Fruit fly (Drosophila melanogaster): ENCODE data around the gene MFS10.
A peak's percentile ranks its signal among the peaks of the same experiment; 100 is the strongest.

The MFS10 gene

DNA sequence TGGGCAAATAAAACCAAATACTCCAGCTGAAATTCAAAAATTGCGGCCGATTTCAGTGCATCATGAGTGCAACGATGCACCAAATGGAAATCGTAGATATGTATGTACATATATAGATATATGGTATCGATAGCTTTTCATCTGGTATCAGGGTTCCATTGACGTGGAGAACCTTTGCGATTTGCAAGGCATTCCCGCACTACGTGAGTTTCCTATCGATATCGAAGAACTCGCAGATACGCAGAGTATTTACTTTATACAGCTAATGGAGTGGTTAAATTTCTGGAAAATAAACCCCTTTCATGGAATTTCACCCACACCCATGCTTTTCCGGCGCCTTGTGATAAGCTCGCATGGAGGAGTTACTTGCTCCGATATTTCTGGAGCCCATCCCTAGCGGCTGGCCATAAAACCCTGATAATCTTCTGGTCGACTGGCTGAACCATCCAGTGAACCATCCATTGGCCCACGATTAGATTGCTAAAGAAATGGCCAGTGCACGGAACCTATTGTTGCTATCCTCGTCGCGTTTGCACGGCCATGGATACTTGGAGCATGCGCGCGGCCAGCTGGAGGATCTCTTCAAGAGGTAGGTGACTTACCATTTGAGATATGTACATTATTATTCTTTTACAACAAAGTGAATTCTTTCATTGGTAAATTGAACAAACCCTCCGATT, 34.6 kb upstream of the MFS10 start, which contains the start of gene CG2200 (continued):
- no peak for TF ChIP-seq CG12219 (GFP tag; optimal IDR thresholded peaks at IDR 0.05)
- TF ChIP-seq Dek (tag; optimal IDR thresholded peaks at IDR 0.05), result no peak
- TF ChIP-seq ranshi (GFP tag; IDR thresholded peaks at IDR 0.05), result no peak
- no peak for TF ChIP-seq CG6765 (GFP tag; optimal IDR thresholded peaks at IDR 0.05)
- no peak; the same call in 1 of the 2 replicates for TF ChIP-seq Ptx1 (GFP tag; IDR thresholded peaks at IDR 0.05)
- peak; percentile 15 for TF ChIP-seq Dip3 (GFP tag; optimal IDR thresholded peaks at IDR 0.05)
- TF ChIP-seq Hey (tag; optimal IDR thresholded peaks at IDR 0.05), result no peak
- peak; percentile 29 for TF ChIP-seq bcd (GFP tag; optimal IDR thresholded peaks at IDR 0.05)
- TF ChIP-seq zen (tag; optimal IDR thresholded peaks at IDR 0.05), result no peak
- no peak for TF ChIP-seq peb (GFP tag; IDR thresholded peaks at IDR 0.05)
- TF ChIP-seq CG10543 (GFP tag; optimal IDR thresholded peaks at IDR 0.05), result no peak
- TF ChIP-seq sqz (GFP tag; optimal IDR thresholded peaks at IDR 0.05), result no peak
- no peak for TF ChIP-seq HmgD (GFP tag; optimal IDR thresholded peaks at IDR 0.05)
- no peak for TF ChIP-seq CG8944 (GFP tag; optimal IDR thresholded peaks at IDR 0.05)
- TF ChIP-seq HLH4C (GFP tag; IDR thresholded peaks at IDR 0.05; ENCODE audit: partially characterized antibody), result peak; percentile 85
- peak; percentile 3 for TF ChIP-seq CG18619 (GFP tag; optimal IDR thresholded peaks at IDR 0.05)
- TF ChIP-seq CG3995 (GFP tag; optimal IDR thresholded peaks at IDR 0.05), result peak; percentile 59
- peak; percentile 55; the same call in 2 of the 3 replicates for TF ChIP-seq dysf (GFP tag; IDR thresholded peaks at IDR 0.05)
- peak; percentile 1 for TF ChIP-seq CG4820 (GFP tag; optimal IDR thresholded peaks at IDR 0.05)
- peak; percentile 58 for TF ChIP-seq MESR4 (GFP tag; optimal IDR thresholded peaks at IDR 0.05)
- TF ChIP-seq CG33213 (GFP tag; optimal IDR thresholded peaks at IDR 0.05), result peak; percentile 13
- TF ChIP-seq Six4 (GFP tag; optimal IDR thresholded peaks at IDR 0.05), result peak; percentile 31
- no peak for TF ChIP-seq CG12942 (GFP tag; optimal IDR thresholded peaks at IDR 0.05)
- no peak for TF ChIP-seq crc (GFP tag; optimal IDR thresholded peaks at IDR 0.05)
- peak; percentile 56 for TF ChIP-seq CG18599 (GFP tag; optimal IDR thresholded peaks at IDR 0.05)
- peak; percentile 34 for TF ChIP-seq CoRest (tag; optimal IDR thresholded peaks at IDR 0.05)
- peak; percentile 29 for TF ChIP-seq CG18262 (tag; optimal IDR thresholded peaks at IDR 0.05)
- TF ChIP-seq CG11247 (GFP tag; IDR thresholded peaks at IDR 0.05), result peak; percentile 35; the same call in 1 of the 2 replicates
- no peak for TF ChIP-seq CG7556 (GFP tag; optimal IDR thresholded peaks at IDR 0.05)
- no peak for TF ChIP-seq fd102C (GFP tag; optimal IDR thresholded peaks at IDR 0.05)
- peak; percentile 37; the same call in 1 of the 2 replicates for TF ChIP-seq Xrp1 (GFP tag; IDR thresholded peaks at IDR 0.05)
- TF ChIP-seq her (GFP tag; optimal IDR thresholded peaks at IDR 0.05), result peak; percentile 0
- TF ChIP-seq inv (GFP tag; IDR thresholded peaks at IDR 0.05; ENCODE audit: partially characterized antibody), result peak; percentile 75
- TF ChIP-seq CG7271 (tag; optimal IDR thresholded peaks at IDR 0.05), result no peak
- no peak for TF ChIP-seq oc (tag; optimal IDR thresholded peaks at IDR 0.05)
- peak; percentile 88 for TF ChIP-seq knrl (GFP tag; IDR thresholded peaks at IDR 0.05; ENCODE audit: partially characterized antibody)
- no peak for TF ChIP-seq dan (GFP tag; IDR thresholded peaks at IDR 0.05)
- TF ChIP-seq CG34376 (GFP tag; optimal IDR thresholded peaks at IDR 0.05), result peak; percentile 40
- TF ChIP-seq gce (GFP tag; IDR thresholded peaks at IDR 0.05), result no peak
- TF ChIP-seq run (tag; optimal IDR thresholded peaks at IDR 0.05), result no peak
- no peak for TF ChIP-seq Usf (GFP tag; optimal IDR thresholded peaks at IDR 0.05)
- peak; percentile 45 for TF ChIP-seq GATAe (GFP tag; conservative IDR thresholded peaks at IDR 0.05)
- no peak for TF ChIP-seq CG10959 (GFP tag; IDR thresholded peaks at IDR 0.05)
- TF ChIP-seq CHES-1-like (GFP tag; optimal IDR thresholded peaks at IDR 0.05), result peak; percentile 35
- TF ChIP-seq CG34422 (GFP tag; IDR thresholded peaks at IDR 0.05), result 0 out of 3 replicates have a peak, but pooled peaks have one; percentile 51
- no peak for TF ChIP-seq Asciz (GFP tag; optimal IDR thresholded peaks at IDR 0.05)
- no peak for TF ChIP-seq CG8478 (optimal IDR thresholded peaks at IDR 0.05)
- no peak for TF ChIP-seq klu (GFP tag; IDR thresholded peaks at IDR 0.05)
- no peak for TF ChIP-seq CG2889 (GFP tag; IDR thresholded peaks at IDR 0.05)
- no peak for TF ChIP-seq aop (GFP tag; IDR thresholded peaks at IDR 0.05)
- no peak for TF ChIP-seq cas (GFP tag; IDR thresholded peaks at IDR 0.05)

All from whole organism, embryonic.